Worm (Caenorhabditis elegans): ENCODE results near the gene best-3.

- TF ChIP-seq ztf-11 (tag; optimal IDR thresholded peaks at IDR 0.05): no peak
- TF ChIP-seq elt-3 (tag; optimal IDR thresholded peaks at IDR 0.05): no peak
- no peak for TF ChIP-seq blmp-1 (tag; optimal IDR thresholded peaks at IDR 0.05)
- TF ChIP-seq unc-62 (GFP tag; optimal IDR thresholded peaks at IDR 0.05): no peak
- no peak for TF ChIP-seq snpc-4 (tag; optimal IDR thresholded peaks at IDR 0.05)
- no peak for TF ChIP-seq mep-1 (tag; optimal IDR thresholded peaks at IDR 0.05)
- TF ChIP-seq nhr-12 (tag; optimal IDR thresholded peaks at IDR 0.05): no peak
- no peak for TF ChIP-seq pha-4 (tag; optimal IDR thresholded peaks at IDR 0.05)
These were observed 45.1 kb downstream of the best-3 start for ce11 chrII:57873-58272.
